Worm (Caenorhabditis elegans): Measurements from ENCODE around the gene B0280.11.

- TF ChIP-seq dmd-4 (tag; optimal IDR thresholded peaks at IDR 0.05; ENCODE audit: borderline replicate concordance), result no peak
- TF ChIP-seq sdc-2 (tag; optimal IDR thresholded peaks at IDR 0.05), result no peak
- TF ChIP-seq tbx-7 (tag; optimal IDR thresholded peaks at IDR 0.05), result no peak
- TF ChIP-seq pha-4 (tag; optimal IDR thresholded peaks at IDR 0.05), result no peak
- no peak for TF ChIP-seq elt-2 (tag; optimal IDR thresholded peaks at IDR 0.05)
- TF ChIP-seq T23F11.4 (GFP tag; optimal IDR thresholded peaks at IDR 0.05), result no peak
Observed at ce11 chrIII:7159246-7159645, 21.2 kb upstream of the B0280.11 start.

Data from whole organism, late embryonic.